Fruit fly (Drosophila melanogaster) whole organism, prepupa: ENCODE results near the gene ex.

ENCODE experiments used
- Blimp-1 ChIP-seq: fragments of 200-800 bp; sonication (Bioruptor generic); optimal IDR thresholded peaks from 3 replicates; lab custom pipeline; 2017; ENCODE audit warnings: missing biosample characterization, missing genetic modification characterization, mild to moderate bottlenecking, moderate library complexity, missing genetic modification reagents
- CG10669 ChIP-seq: fragments of 200-800 bp; sonication (Bioruptor generic); optimal IDR thresholded peaks from 3 replicates; lab custom pipeline; 2018; ENCODE audit warnings: missing biosample characterization, mild to moderate bottlenecking, missing genetic modification characterization, moderate library complexity
- CG11294 ChIP-seq: fragments of 200-800 bp; sonication (Bioruptor generic); IDR thresholded peaks from 2 replicates; pipeline ENCODE4 v1.3.6; 2022; ENCODE audit warnings: missing biosample characterization, missing genetic modification characterization
- CG11762 ChIP-seq: fragments of 200-800 bp; sonication (Bioruptor generic); optimal IDR thresholded peaks from 3 replicates; lab custom pipeline; 2016; ENCODE audit warnings: missing biosample characterization, missing genetic modification characterization; ENCODE audit not compliant: insufficient read depth
- CG11902 ChIP-seq: fragments of 200-800 bp; sonication (Bioruptor generic); optimal IDR thresholded peaks from 3 replicates; lab custom pipeline; 2016; ENCODE audit warnings: missing biosample characterization, missing genetic modification characterization
- CG15336 ChIP-seq: fragments of 200-800 bp; sonication (Bioruptor generic); IDR thresholded peaks from 2 replicates; pipeline ENCODE4 v1.3.6; 2022; ENCODE audit warnings: missing biosample characterization, missing genetic modification characterization
- CG1621 ChIP-seq: fragments of 200-800 bp; sonication (Bioruptor generic); optimal IDR thresholded peaks from 3 replicates; lab custom pipeline; 2018; ENCODE audit warnings: missing biosample characterization, mild to moderate bottlenecking, missing genetic modification characterization
- CG16779 ChIP-seq: fragments of 200-800 bp; sonication (Bioruptor generic); optimal IDR thresholded peaks from 3 replicates; lab custom pipeline; 2017; ENCODE audit warnings: missing biosample characterization, mild to moderate bottlenecking, missing genetic modification characterization
- CG3032 ChIP-seq: fragments of 200-800 bp; optimal IDR thresholded peaks from 2 replicates; lab custom pipeline; 2019; ENCODE audit warnings: missing biosample characterization, mild to moderate bottlenecking, missing genetic modification characterization, moderate library complexity
- CG31627 ChIP-seq: fragments of 200-800 bp; sonication (Bioruptor generic); optimal IDR thresholded peaks from 3 replicates; lab custom pipeline; 2016; ENCODE audit warnings: missing biosample characterization, missing genetic modification characterization
- CG32006 ChIP-seq: fragments of 200-800 bp; sonication (Bioruptor generic); optimal IDR thresholded peaks from 3 replicates; lab custom pipeline; 2017; ENCODE audit warnings: missing biosample characterization, mild to moderate bottlenecking, missing genetic modification characterization
- CG3919 ChIP-seq: fragments of 200-800 bp; sonication (Bioruptor generic); optimal IDR thresholded peaks from 3 replicates; lab custom pipeline; 2016; ENCODE audit warnings: missing biosample characterization, missing genetic modification characterization
- CG6163 ChIP-seq: fragments of 200-800 bp; sonication (Bioruptor generic); IDR thresholded peaks from 3 replicates; pipeline ENCODE4 v1.3.6; 2022; ENCODE audit warnings: missing biosample characterization, missing genetic modification characterization
- CG6276 ChIP-seq: fragments of 200-800 bp; sonication (Bioruptor generic); optimal IDR thresholded peaks from 2 replicates; lab custom pipeline; 2017; ENCODE audit warnings: missing biosample characterization, mild to moderate bottlenecking, missing genetic modification characterization
- CG6792 ChIP-seq: fragments of 200-800 bp; sonication (Bioruptor generic); optimal IDR thresholded peaks from 3 replicates; lab custom pipeline; 2016; ENCODE audit warnings: missing biosample characterization, missing genetic modification characterization
- CG6808 ChIP-seq: fragments of 200-800 bp; sonication (Bioruptor generic); optimal IDR thresholded peaks from 3 replicates; lab custom pipeline; 2017; ENCODE audit warnings: missing biosample characterization, missing genetic modification characterization, mild to moderate bottlenecking, moderate library complexity, missing genetic modification reagents
- CG7368 ChIP-seq: fragments of 200-800 bp; sonication (Bioruptor generic); optimal IDR thresholded peaks from 3 replicates; lab custom pipeline; 2016; ENCODE audit warnings: missing biosample characterization, missing genetic modification characterization
- CG8119 ChIP-seq: fragments of 200-800 bp; sonication (Bioruptor generic); IDR thresholded peaks from 3 replicates; pipeline ENCODE4 v1.3.6; 2022; ENCODE audit warnings: missing biosample characterization, missing genetic modification characterization
- CG8319 ChIP-seq: fragments of 200-800 bp; sonication (Bioruptor generic); optimal IDR thresholded peaks from 3 replicates; lab custom pipeline; 2016; ENCODE audit warnings: missing biosample characterization, missing genetic modification characterization
- CG8632 ChIP-seq: fragments of 200-800 bp; sonication (Bioruptor generic); optimal IDR thresholded peaks from 3 replicates; lab custom pipeline; 2016; ENCODE audit warnings: missing biosample characterization, missing genetic modification characterization
- Eip75B ChIP-seq: fragments of 200-800 bp; sonication (Bioruptor generic); optimal IDR thresholded peaks from 3 replicates; lab custom pipeline; 2016; ENCODE audit warnings: missing biosample characterization, missing genetic modification characterization
- Eip78C ChIP-seq: fragments of 200-800 bp; sonication (Bioruptor generic); peaks from one replicate; lab custom pipeline; 2016; ENCODE audit warnings: missing biosample characterization, missing genetic modification characterization
- Eip93F ChIP-seq: fragments of 200-800 bp; sonication (Bioruptor generic); optimal IDR thresholded peaks from 2 replicates; lab custom pipeline; 2016; ENCODE audit warnings: missing biosample characterization, mild to moderate bottlenecking, missing genetic modification characterization
- Ets21C ChIP-seq: fragments of 200-800 bp; sonication (Bioruptor generic); optimal IDR thresholded peaks from 3 replicates; lab custom pipeline; 2016; ENCODE audit warnings: missing biosample characterization, missing genetic modification characterization
- Ets96B ChIP-seq: fragments of 200-800 bp; optimal IDR thresholded peaks from 2 replicates; lab custom pipeline; 2019; ENCODE audit warnings: missing biosample characterization, mild to moderate bottlenecking, missing genetic modification characterization, moderate library complexity
- Gug ChIP-seq: fragments of 200-800 bp; sonication (Bioruptor generic); IDR thresholded peaks from 2 replicates; pipeline ENCODE4 v1.3.6; 2022; ENCODE audit warnings: missing biosample characterization, missing genetic modification characterization
- Hr38 ChIP-seq: sonication (Bioruptor generic); optimal IDR thresholded peaks from 2 replicates; lab custom pipeline; 2016; ENCODE audit warnings: missing biosample characterization, missing genetic modification characterization
- Hr39 ChIP-seq: fragments of 200-800 bp; sonication (Bioruptor generic); optimal IDR thresholded peaks from 2 replicates; lab custom pipeline; 2016; ENCODE audit warnings: missing biosample characterization, missing genetic modification characterization
- Hr4 ChIP-seq: fragments of 200-800 bp; sonication (Bioruptor generic); optimal IDR thresholded peaks from 3 replicates; lab custom pipeline; 2016; ENCODE audit warnings: missing biosample characterization, missing genetic modification characterization
- Lpt ChIP-seq: fragments of 200-800 bp; sonication (Bioruptor generic); optimal IDR thresholded peaks from 3 replicates; lab custom pipeline; 2016; ENCODE audit warnings: missing biosample characterization, missing genetic modification characterization
- Met ChIP-seq: fragments of 200-800 bp; sonication (Bioruptor generic); optimal IDR thresholded peaks from 3 replicates; lab custom pipeline; 2016; ENCODE audit warnings: missing biosample characterization, missing genetic modification characterization
- OdsH ChIP-seq: fragments of 200-800 bp; sonication (Bioruptor generic); optimal IDR thresholded peaks from 3 replicates; lab custom pipeline; 2016; ENCODE audit warnings: missing biosample characterization, missing genetic modification characterization
- Smox ChIP-seq: fragments of 200-800 bp; sonication (Bioruptor generic); optimal IDR thresholded peaks from 3 replicates; lab custom pipeline; 2016; ENCODE audit warnings: missing biosample characterization, missing genetic modification characterization
- Sox102F ChIP-seq: fragments of 200-800 bp; sonication (Bioruptor generic); optimal IDR thresholded peaks from 2 replicates; lab custom pipeline; 2016; ENCODE audit warnings: missing biosample characterization, mild to moderate bottlenecking, missing genetic modification characterization
- Sox14 ChIP-seq: fragments of 200-800 bp; sonication (Bioruptor generic); optimal IDR thresholded peaks from 3 replicates; lab custom pipeline; 2016; ENCODE audit warnings: missing biosample characterization, missing genetic modification characterization
- Sox15 ChIP-seq: fragments of 200-800 bp; sonication (Bioruptor generic); optimal IDR thresholded peaks from 3 replicates; lab custom pipeline; 2016; ENCODE audit warnings: missing biosample characterization, missing genetic modification characterization
- achi ChIP-seq: fragments of 200-800 bp; sonication (Bioruptor generic); optimal IDR thresholded peaks from 3 replicates; lab custom pipeline; 2016; ENCODE audit warnings: missing biosample characterization, missing genetic modification characterization
- acj6 ChIP-seq: fragments of 200-800 bp; sonication (Bioruptor generic); optimal IDR thresholded peaks from 3 replicates; lab custom pipeline; 2016; ENCODE audit warnings: missing biosample characterization, missing genetic modification characterization
- cyc ChIP-seq: fragments of 200-800 bp; sonication (Bioruptor generic); optimal IDR thresholded peaks from 3 replicates; lab custom pipeline; 2016; ENCODE audit warnings: missing biosample characterization, missing genetic modification characterization
- dac ChIP-seq: fragments of 200-800 bp; sonication (Bioruptor generic); optimal IDR thresholded peaks from 2 replicates; lab custom pipeline; 2017; ENCODE audit warnings: missing biosample characterization, mild to moderate bottlenecking, missing genetic modification characterization
- dsx ChIP-seq: fragments of 200-800 bp; optimal IDR thresholded peaks from 3 replicates; lab custom pipeline; 2019; ENCODE audit warnings: missing biosample characterization, mild to moderate bottlenecking, missing genetic modification characterization, moderate library complexity; ENCODE audit not compliant: poor library complexity, severe bottlenecking
- esn ChIP-seq: fragments of 200-800 bp; sonication (Bioruptor generic); optimal IDR thresholded peaks from 2 replicates; lab custom pipeline; 2016; ENCODE audit warnings: missing biosample characterization, mild to moderate bottlenecking, missing genetic modification characterization, moderate library complexity
- fd59A ChIP-seq: fragments of 200-800 bp; sonication (Bioruptor generic); optimal IDR thresholded peaks from 2 replicates; lab custom pipeline; 2017; ENCODE audit warnings: missing biosample characterization, mild to moderate bottlenecking, missing genetic modification characterization, missing genetic modification reagents
- fkh ChIP-seq: fragments of 200-800 bp; sonication (Bioruptor generic); optimal IDR thresholded peaks from 3 replicates; lab custom pipeline; 2017; ENCODE audit warnings: missing biosample characterization, mild to moderate bottlenecking, missing genetic modification characterization, moderate library complexity
- lz ChIP-seq: fragments of 200-800 bp; sonication (Bioruptor generic); optimal IDR thresholded peaks from 3 replicates; lab custom pipeline; 2016; ENCODE audit warnings: missing biosample characterization, missing genetic modification characterization
- pdm3 ChIP-seq: fragments of 200-800 bp; sonication (Bioruptor generic); optimal IDR thresholded peaks from 3 replicates; lab custom pipeline; 2016; ENCODE audit warnings: missing biosample characterization, missing genetic modification characterization
- salr ChIP-seq, 2 experiments: fragments of 200-800 bp; sonication (Bioruptor generic); optimal IDR thresholded peaks; 3 replicates each; lab custom pipeline; 2016 to 2018; ENCODE audit warnings: missing biosample characterization in 2 of 2, missing genetic modification characterization in 2 of 2, mild to moderate bottlenecking in 1 of 2
- ss ChIP-seq, 2 experiments: fragments of 200-800 bp; sonication (Bioruptor generic); optimal IDR thresholded peaks; 2 replicates in 1 of 2; 3 replicates in 1 of 2; lab custom pipeline; 2017 to 2018; ENCODE audit warnings: mild to moderate bottlenecking in 2 of 2, missing biosample characterization in 2 of 2, missing genetic modification characterization in 2 of 2, moderate library complexity in 1 of 2
- svp ChIP-seq: fragments of 200-800 bp; sonication (Bioruptor generic); peaks from one replicate; lab custom pipeline; 2016; ENCODE audit warnings: missing biosample characterization, missing genetic modification characterization
- vri ChIP-seq: fragments of 200-800 bp; sonication (Bioruptor generic); optimal IDR thresholded peaks from 3 replicates; lab custom pipeline; 2016; ENCODE audit warnings: missing biosample characterization, mild to moderate bottlenecking, missing genetic modification characterization

Gene ex

dm6 chr2L:430820-431628 is at the start of gene ex:
Gene ex, plus strand, starts transcription at chr2L:431227.
- TF ChIP-seq CG6808 (GFP tag; lab: Kevin White, UChicago), result peak; percentile 66
- no peak for TF ChIP-seq Eip93F
- TF ChIP-seq CG31627 (GFP tag; lab: Kevin White, UChicago), result no peak
- no peak for TF ChIP-seq Blimp-1 (GFP tag; lab: Kevin White, UChicago)
- peak; percentile 43 for TF ChIP-seq CG3032 (tag; lab: Kevin White, UChicago)
- no peak for TF ChIP-seq Eip75B (GFP tag; lab: Kevin White, UChicago)
- TF ChIP-seq CG6276 (GFP tag; lab: Kevin White, UChicago), result peak; percentile 67
- TF ChIP-seq Sox102F (GFP tag; lab: Kevin White, UChicago), result no peak
- peak; percentile 86 for TF ChIP-seq dsx (GFP tag; lab: Kevin White, UChicago)
- peak; percentile 65 for TF ChIP-seq CG1621 (tag; lab: Kevin White, UChicago)
- no peak for TF ChIP-seq Hr39 (GFP tag; lab: Kevin White, UChicago)
- no peak for TF ChIP-seq lz (GFP tag; lab: Kevin White, UChicago)
- TF ChIP-seq CG11294 (GFP tag; lab: Robert Waterston, UW), result no peak
- TF ChIP-seq fd59A, result peak; percentile 32
- no peak for TF ChIP-seq CG11762
- peak; percentile 77 for TF ChIP-seq svp (GFP tag; lab: Kevin White, UChicago)
- peak; percentile 40 for TF ChIP-seq CG16779 (tag; lab: Kevin White, UChicago)
- TF ChIP-seq Hr38, result no peak
- peak; percentile 55 for TF ChIP-seq achi (GFP tag; lab: Kevin White, UChicago)
- peak; percentile 46 for TF ChIP-seq Ets96B (tag; lab: Kevin White, UChicago)
- TF ChIP-seq CG11902 (GFP tag; lab: Kevin White, UChicago), result no peak
- peak; percentile 38 for TF ChIP-seq CG3919 (GFP tag; lab: Kevin White, UChicago)
- TF ChIP-seq pdm3 (GFP tag; lab: Kevin White, UChicago), result peak; percentile 17
- peak; percentile 11 for TF ChIP-seq esn (GFP tag; lab: Kevin White, UChicago)
- peak; percentile 57 for TF ChIP-seq CG10669 (GFP tag; lab: Kevin White, UChicago)
- TF ChIP-seq Gug (GFP tag; lab: Robert Waterston, UW), result no peak
- TF ChIP-seq CG7368 (GFP tag; lab: Kevin White, UChicago), result no peak
- TF ChIP-seq Sox15 (GFP tag; lab: Kevin White, UChicago), result no peak
- no peak for TF ChIP-seq CG6792 (GFP tag; lab: Kevin White, UChicago)
- TF ChIP-seq acj6, result no peak
- no peak for TF ChIP-seq Ets21C (GFP tag; lab: Kevin White, UChicago)
- TF ChIP-seq Lpt (GFP tag; lab: Kevin White, UChicago), result no peak
- no peak for TF ChIP-seq Hr4 (GFP tag; lab: Kevin White, UChicago)
- TF ChIP-seq CG8319 (GFP tag; lab: Kevin White, UChicago), result no peak
- TF ChIP-seq ss (GFP tag; optimal IDR thresholded peaks at IDR 0.05; lab: Kevin White, UChicago), result peak; percentile 71 to 75
- TF ChIP-seq CG6163 (GFP tag; lab: Robert Waterston, UW), result peak; percentile 89
- peak; percentile 40 for TF ChIP-seq Met (GFP tag; lab: Kevin White, UChicago)
- no peak for TF ChIP-seq dac
- peak; percentile 35 for TF ChIP-seq Sox14 (GFP tag; lab: Kevin White, UChicago)
- TF ChIP-seq vri, result peak; percentile 41
- peak; percentile 71; the same call in 1 of the 2 replicates for TF ChIP-seq CG15336 (GFP tag; lab: Robert Waterston, UW)
- TF ChIP-seq Smox (GFP tag; lab: Kevin White, UChicago), result no peak
- peak; percentile 88 for TF ChIP-seq Eip78C
- TF ChIP-seq OdsH (GFP tag; lab: Kevin White, UChicago), result peak; percentile 21
- TF ChIP-seq cyc (GFP tag; lab: Kevin White, UChicago), result no peak
- peak; percentile 22 for TF ChIP-seq CG32006
- TF ChIP-seq fkh (GFP tag; lab: Kevin White, UChicago), result peak; percentile 99
- peak; percentile 76; the same call in 2 of the 3 replicates for TF ChIP-seq CG8119 (GFP tag; lab: Robert Waterston, UW)
- no peak for TF ChIP-seq salr (GFP tag; optimal IDR thresholded peaks at IDR 0.05; lab: Kevin White, UChicago)
- TF ChIP-seq CG8632 (GFP tag; lab: Kevin White, UChicago), result peak; percentile 39
